Fruit fly (Drosophila melanogaster): Measurements from ENCODE around the gene Spase22-23.

Gene Spase22-23

dm6 chr3R:24202723-24203122, 27.1 kb downstream of the Spase22-23 start:
- no peak for TF ChIP-seq luna (GFP tag; optimal IDR thresholded peaks at IDR 0.05)
- TF ChIP-seq Rx (GFP tag; IDR thresholded peaks at IDR 0.05): no peak
- TF ChIP-seq CG10267 (tag; optimal IDR thresholded peaks at IDR 0.05): no peak
- peak; percentile 20; the same call in 1 of the 2 replicates for TF ChIP-seq vvl (GFP tag; IDR thresholded peaks at IDR 0.05)
- TF ChIP-seq CG4424 (GFP tag; optimal IDR thresholded peaks at IDR 0.05): no peak
- peak; percentile 11 for TF ChIP-seq Ets65A (GFP tag)
- TF ChIP-seq Blimp-1 (GFP tag; optimal IDR thresholded peaks at IDR 0.05): peak; percentile 89
- TF ChIP-seq Chrac-16 (GFP tag; optimal IDR thresholded peaks at IDR 0.05): no peak
- no peak for TF ChIP-seq cwo (GFP tag; optimal IDR thresholded peaks at IDR 0.05)
- TF ChIP-seq kah (GFP tag; optimal IDR thresholded peaks at IDR 0.05): no peak
- no peak for TF ChIP-seq Dek (tag; optimal IDR thresholded peaks at IDR 0.05)

DNA sequence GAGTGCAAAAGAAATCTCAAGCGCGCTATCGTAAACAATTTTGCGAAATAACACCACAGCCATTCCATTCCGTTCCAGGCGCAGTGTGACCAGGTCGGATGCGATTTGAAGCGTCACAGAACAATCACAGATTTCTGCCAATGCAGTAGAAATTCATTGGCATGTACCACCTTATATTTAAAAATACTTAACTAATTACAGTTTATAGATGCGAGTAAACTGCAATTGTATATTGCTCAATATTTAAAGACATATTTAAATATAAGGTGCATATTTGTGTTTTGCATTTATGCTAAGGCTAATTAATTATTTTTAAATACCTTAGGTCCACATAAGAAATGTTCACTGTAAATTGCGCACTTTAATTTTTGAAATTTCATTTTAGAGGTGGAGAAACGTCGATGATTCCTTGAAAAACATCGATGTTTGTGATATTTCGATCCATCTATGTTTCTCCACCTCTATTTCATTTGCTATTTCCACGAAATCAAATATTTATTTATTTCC, 36.4 kb downstream of the Spase22-23 start, which contains the start of the genes SMC6 and CG6204:
TSS of gene SMC6 (minus strand) at position 51 of the 507 bp plus-strand sequence.
TSS of gene CG6204 (plus strand) at position 460 of the 507 bp plus-strand sequence.
- TF ChIP-seq Lim3 (GFP tag; IDR thresholded peaks at IDR 0.05) (peak; percentile 60), zfh1 (GFP tag; IDR thresholded peaks at IDR 0.05) (peak; percentile 93), CG13894 (tag; optimal IDR thresholded peaks at IDR 0.05) (peak; percentile 95), Mes4 (GFP tag; optimal IDR thresholded peaks at IDR 0.05) (peak; percentile 58), CG11398 (GFP tag; optimal IDR thresholded peaks at IDR 0.05) (peak; percentile 52), CG18011 (GFP tag; optimal IDR thresholded peaks at IDR 0.05) (peak; percentile 77), CG17829 (tag; optimal IDR thresholded peaks at IDR 0.05) (peak; percentile 95), CG6254 (GFP tag; optimal IDR thresholded peaks at IDR 0.05) (peak; percentile 80), CG11560 (tag; IDR thresholded peaks at IDR 0.05) (peak; percentile 86), CG11456 (GFP tag; IDR thresholded peaks at IDR 0.05) (peak; percentile 93), B-H1 (GFP tag; IDR thresholded peaks at IDR 0.05) (peak; percentile 92), Dll (GFP tag; IDR thresholded peaks at IDR 0.05; ENCODE audit: partially characterized antibody) (peak; percentile 50; the same call in 2 of the 4 replicates), caup (GFP tag; optimal IDR thresholded peaks at IDR 0.05; ENCODE audit: severe bottlenecking) (peak; percentile 89), insv (GFP tag; optimal IDR thresholded peaks at IDR 0.05) (peak in 1 of 2 experiments; percentile 54), peb (GFP tag; IDR thresholded peaks at IDR 0.05) (peak; percentile 81), Fer3 (tag; optimal IDR thresholded peaks at IDR 0.05) (peak; percentile 97), CG7271 (tag; optimal IDR thresholded peaks at IDR 0.05) (peak; percentile 84), CG17385 (GFP tag; optimal IDR thresholded peaks at IDR 0.05) (peak; percentile 90), jing (GFP tag; optimal IDR thresholded peaks at IDR 0.05) (peak; percentile 79), CG11504 (tag; optimal IDR thresholded peaks at IDR 0.05) (peak; percentile 94), tin (GFP tag; optimal IDR thresholded peaks at IDR 0.05) (peak; percentile 91), scrt (GFP tag; optimal IDR thresholded peaks at IDR 0.05) (no peak), sima (GFP tag; optimal IDR thresholded peaks at IDR 0.05) (peak; percentile 74), bcd (GFP tag; optimal IDR thresholded peaks at IDR 0.05) (peak; percentile 94), pfk (GFP tag; optimal IDR thresholded peaks at IDR 0.05) (peak; percentile 82), NFAT (GFP tag; IDR thresholded peaks at IDR 0.05) (peak; percentile 91), CG3847 (GFP tag; IDR thresholded peaks at IDR 0.05) (peak; percentile 96), repo (GFP tag; optimal IDR thresholded peaks at IDR 0.05) (peak; percentile 68), az2 (GFP tag; optimal IDR thresholded peaks at IDR 0.05) (peak; percentile 90), Myb (GFP tag; optimal IDR thresholded peaks at IDR 0.05) (peak; percentile 62), Awh (GFP tag; IDR thresholded peaks at IDR 0.05) (peak; percentile 93), CG18476 (GFP tag; optimal IDR thresholded peaks at IDR 0.05) (peak; percentile 92), CG6175 (GFP tag; IDR thresholded peaks at IDR 0.05) (peak; percentile 86), CrebB (tag; optimal IDR thresholded peaks at IDR 0.05) (peak; percentile 90), Rfx (GFP tag; IDR thresholded peaks at IDR 0.05) (peak; percentile 97), CG11247 (GFP tag; IDR thresholded peaks at IDR 0.05) (peak; percentile 94), CG33557 (GFP tag; optimal IDR thresholded peaks at IDR 0.05) (peak; percentile 87), CG18599 (GFP tag; optimal IDR thresholded peaks at IDR 0.05) (peak; percentile 92), Dfd (GFP tag; optimal IDR thresholded peaks at IDR 0.05) (no peak)
